Worm (Caenorhabditis elegans) whole organism, late embryonic: ENCODE data around the gene nkcc-1.

Source experiments
- K02D7.2 ChIP-seq: sonication (generic microtip); optimal IDR thresholded peaks from 2 replicates; lab custom pipeline; 2017; ENCODE audit warnings: mild to moderate bottlenecking, missing genetic modification characterization, missing compliant biosample characterization
- K09A11.1 ChIP-seq: sonication (generic microtip); optimal IDR thresholded peaks from 2 replicates; lab custom pipeline; 2017; ENCODE audit warnings: antibody characterized with exemption, mild to moderate bottlenecking, missing genetic modification characterization, missing compliant biosample characterization; ENCODE audit not compliant: insufficient read depth
- Y22D7AL.16 ChIP-seq: sonication (generic microtip); optimal IDR thresholded peaks from 2 replicates; lab custom pipeline; 2016; ENCODE audit warnings: missing genetic modification characterization, missing compliant biosample characterization
- ahr-1 ChIP-seq: sonication (generic microtip); optimal IDR thresholded peaks from 2 replicates; lab custom pipeline; 2016; ENCODE audit warnings: missing genetic modification characterization, missing compliant biosample characterization
- ceh-14 ChIP-seq: sonication (generic microtip); optimal IDR thresholded peaks from 2 replicates; lab custom pipeline; 2016; ENCODE audit warnings: missing genotype, missing genetic modification characterization, missing compliant biosample characterization
- ceh-34 ChIP-seq: sonication (generic microtip); optimal IDR thresholded peaks from 2 replicates; lab custom pipeline; 2016; ENCODE audit warnings: mild to moderate bottlenecking, missing genetic modification characterization, missing compliant biosample characterization
- ceh-48 ChIP-seq: sonication (generic microtip); optimal IDR thresholded peaks from 2 replicates; lab custom pipeline; 2016; ENCODE audit warnings: missing genetic modification characterization, inconsistent platforms, missing compliant biosample characterization
- ceh-9 ChIP-seq: sonication (generic microtip); optimal IDR thresholded peaks from 2 replicates; lab custom pipeline; 2016; ENCODE audit warnings: mild to moderate bottlenecking, missing genetic modification characterization, inconsistent platforms, missing compliant biosample characterization
- elt-2 ChIP-seq: sonication (generic microtip); optimal IDR thresholded peaks from 2 replicates; lab custom pipeline; 2016; ENCODE audit warnings: missing genetic modification reagents, missing genetic modification characterization, missing compliant biosample characterization
- gmeb-2 ChIP-seq: sonication (generic microtip); optimal IDR thresholded peaks from 2 replicates; lab custom pipeline; 2016; ENCODE audit warnings: missing genetic modification characterization, inconsistent platforms, missing compliant biosample characterization
- hlh-13 ChIP-seq: fragments of 200-800 bp; sonication (Bioruptor generic); optimal IDR thresholded peaks from 2 replicates; lab custom pipeline; 2018; ENCODE audit warnings: mild to moderate bottlenecking, missing genetic modification characterization, missing compliant biosample characterization
- lim-6 ChIP-seq: sonication (generic microtip); optimal IDR thresholded peaks from 2 replicates; lab custom pipeline; 2016; ENCODE audit warnings: missing genetic modification characterization, missing compliant biosample characterization
- lin-11 ChIP-seq: fragments of 200-800 bp; sonication (Bioruptor generic); optimal IDR thresholded peaks from 2 replicates; lab custom pipeline; 2018; ENCODE audit warnings: mild to moderate bottlenecking, missing genetic modification characterization, missing compliant biosample characterization
- madf-2 ChIP-seq: sonication (generic microtip); optimal IDR thresholded peaks from 2 replicates; lab custom pipeline; 2017; ENCODE audit warnings: missing genetic modification characterization, missing compliant biosample characterization
- nfya-1 ChIP-seq: sonication (generic microtip); optimal IDR thresholded peaks from 2 replicates; lab custom pipeline; 2017; ENCODE audit warnings: missing genetic modification characterization, mild to moderate bottlenecking, missing compliant biosample characterization, antibody characterized with exemption, moderate library complexity
- nhr-11 ChIP-seq: fragments of 150-350 bp; optimal IDR thresholded peaks from 2 replicates; lab custom pipeline; 2014; ENCODE audit warnings: missing biosample characterization, missing genetic modification characterization
- nhr-232 ChIP-seq: sonication (generic microtip); optimal IDR thresholded peaks from 2 replicates; lab custom pipeline; 2016; ENCODE audit warnings: missing genetic modification characterization, missing compliant biosample characterization
- pha-2 ChIP-seq: sonication (generic microtip); optimal IDR thresholded peaks from 2 replicates; lab custom pipeline; 2017; ENCODE audit warnings: mild to moderate bottlenecking, missing genetic modification characterization, missing compliant biosample characterization
- pha-4 ChIP-seq: fragments of 150-350 bp; optimal IDR thresholded peaks from 2 replicates; lab custom pipeline; 2018; ENCODE audit warnings: missing biosample characterization, missing genetic modification reagents, missing genetic modification characterization
- rnt-1 ChIP-seq: sonication (generic microtip); optimal IDR thresholded peaks from 2 replicates; lab custom pipeline; 2016; ENCODE audit warnings: missing genetic modification characterization, missing compliant biosample characterization
- sox-2 ChIP-seq: fragments of 200-800 bp; sonication (Bioruptor generic); IDR thresholded peaks from 2 replicates; pipeline ENCODE4 v1.3.6; 2022; ENCODE audit warnings: missing genetic modification reagents, missing genetic modification characterization, missing compliant biosample characterization
- syd-9 ChIP-seq: sonication (generic microtip); optimal IDR thresholded peaks from 2 replicates; lab custom pipeline; 2016; ENCODE audit warnings: mild to moderate bottlenecking, missing genetic modification characterization, moderate library complexity, missing compliant biosample characterization
- ttx-3 ChIP-seq: sonication (generic microtip); optimal IDR thresholded peaks from 2 replicates; lab custom pipeline; 2016; ENCODE audit warnings: missing genetic modification reagents, missing genetic modification characterization, missing compliant biosample characterization
- unc-3 ChIP-seq, 2 experiments: fragments of 200-800 bp in 1 of 2; sonication (Bioruptor generic) in 1 of 2; sonication (generic microtip) in 1 of 2; conservative IDR thresholded peaks in 1 of 2; optimal IDR thresholded peaks in 1 of 2; 2 replicates each; pipeline versions ENCODE4 v1.3.6 to Lab custom; 2016 to 2022; ENCODE audit warnings: missing compliant biosample characterization in 2 of 2, missing genetic modification characterization in 2 of 2, missing genetic modification reagents in 1 of 2
- unc-55 ChIP-seq: sonication (generic microtip); optimal IDR thresholded peaks from 2 replicates; lab custom pipeline; 2017; ENCODE audit warnings: missing biosample characterization, missing genetic modification reagents, missing genetic modification characterization
- unc-86 ChIP-seq: sonication (generic microtip); optimal IDR thresholded peaks from 2 replicates; lab custom pipeline; 2016; ENCODE audit warnings: missing genetic modification characterization, missing compliant biosample characterization
- ztf-16 ChIP-seq: sonication (generic microtip); optimal IDR thresholded peaks from 2 replicates; lab custom pipeline; 2017; ENCODE audit warnings: missing genetic modification characterization, missing compliant biosample characterization

Gene nkcc-1

DNA sequence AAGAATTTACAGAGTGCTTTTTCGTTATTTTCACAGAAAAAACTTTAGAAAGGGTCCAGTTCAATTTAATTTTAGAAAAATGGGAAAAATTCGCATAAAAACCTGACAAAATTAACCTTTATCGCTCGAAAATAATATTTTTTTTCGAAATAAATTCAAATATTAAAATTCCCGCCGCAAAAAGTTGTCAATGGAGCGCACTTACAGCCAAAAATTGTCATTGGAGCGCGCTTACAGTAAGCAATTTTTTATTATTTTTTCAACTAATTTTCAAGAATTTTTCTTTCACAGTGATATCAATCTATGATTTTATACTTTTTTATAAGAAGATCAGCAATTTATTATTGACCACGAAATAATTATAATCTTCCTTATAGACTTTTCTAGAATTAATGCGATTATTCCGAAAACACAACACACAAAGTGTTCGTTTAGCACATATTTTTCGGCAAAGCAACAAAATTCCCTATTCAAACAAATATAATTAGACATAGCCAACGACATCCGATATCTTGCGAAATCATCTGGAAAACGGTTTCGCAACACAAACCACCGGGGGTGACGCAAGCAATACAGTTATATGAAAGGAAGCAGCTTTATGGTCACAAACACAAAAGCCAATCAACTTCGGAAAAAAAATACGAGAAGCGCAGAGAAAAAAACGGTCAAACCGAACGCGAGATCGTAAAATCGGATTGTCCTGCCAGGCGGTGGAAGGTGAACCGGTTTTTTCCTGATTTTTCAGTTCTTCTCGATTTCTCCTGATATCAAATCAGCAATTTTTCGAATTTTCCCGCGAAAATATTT, 53.5 kb downstream of the nkcc-1 start:
- TF ChIP-seq ceh-14 (tag; lab: Kevin White, UChicago) (peak; percentile 4), unc-86 (no peak)

DNA sequence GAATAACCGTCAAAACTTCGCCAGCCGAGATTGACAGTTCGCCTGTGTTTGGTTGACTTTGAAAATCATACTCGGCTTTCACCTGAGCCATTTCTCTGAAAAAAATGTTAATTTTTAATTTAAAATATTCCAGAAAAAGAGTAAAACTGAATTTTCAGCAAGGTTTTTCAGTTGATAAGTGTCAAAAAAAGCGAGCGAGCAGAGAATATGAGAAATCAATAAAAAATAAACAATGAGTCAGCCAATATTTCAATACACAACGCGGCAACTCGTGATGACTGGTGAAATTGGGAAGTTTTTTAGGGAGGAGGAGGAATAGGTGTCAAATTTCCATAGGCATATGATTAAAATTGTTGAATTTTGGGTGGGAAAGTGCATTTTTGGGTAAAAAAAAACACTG, 54.1 kb downstream of the nkcc-1 start, which contains the start of gene lst-4:
lst-4 (minus strand) TSS at position 101 of the 400 bp plus-strand sequence.
- TF ChIP-seq lin-11 (tag; lab: Kevin White, UChicago) = no peak
- TF ChIP-seq ceh-34 (tag; lab: Kevin White, UChicago) = peak; percentile 14

DNA sequence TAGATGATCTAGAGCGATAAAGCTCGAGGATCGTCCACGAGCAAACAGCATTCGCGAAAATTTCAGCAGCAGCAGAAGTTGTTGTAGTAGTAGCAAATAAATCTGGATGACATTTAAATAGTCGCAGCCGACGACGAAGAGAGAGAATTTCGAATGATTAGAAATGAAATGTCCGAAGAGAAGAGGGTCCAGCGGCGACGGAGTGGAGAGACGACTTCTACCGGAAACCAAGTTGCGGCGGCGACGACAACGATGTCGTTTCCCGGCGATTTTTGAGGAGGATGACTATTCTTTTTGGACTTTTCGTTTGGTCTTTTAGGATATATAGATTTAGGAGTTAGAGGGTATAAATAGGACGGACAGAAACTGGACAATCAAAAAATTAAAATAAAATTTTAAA, 57.5 kb downstream of the nkcc-1 start:
- TF ChIP-seq ahr-1 (tag; lab: Kevin White, UChicago) (no peak), pha-2 (no peak), unc-3 (GFP tag; conservative IDR thresholded peaks at IDR 0.05; lab: Robert Waterston, UW) (no peak), unc-3 (tag; optimal IDR thresholded peaks at IDR 0.05; lab: Kevin White, UChicago) (no peak), elt-2 (tag; lab: Kevin White, UChicago) (no peak), madf-2 (no peak), syd-9 (no peak), sox-2 (no peak), unc-55 (GFP tag; lab: Kevin White, UChicago) (no peak)

DNA sequence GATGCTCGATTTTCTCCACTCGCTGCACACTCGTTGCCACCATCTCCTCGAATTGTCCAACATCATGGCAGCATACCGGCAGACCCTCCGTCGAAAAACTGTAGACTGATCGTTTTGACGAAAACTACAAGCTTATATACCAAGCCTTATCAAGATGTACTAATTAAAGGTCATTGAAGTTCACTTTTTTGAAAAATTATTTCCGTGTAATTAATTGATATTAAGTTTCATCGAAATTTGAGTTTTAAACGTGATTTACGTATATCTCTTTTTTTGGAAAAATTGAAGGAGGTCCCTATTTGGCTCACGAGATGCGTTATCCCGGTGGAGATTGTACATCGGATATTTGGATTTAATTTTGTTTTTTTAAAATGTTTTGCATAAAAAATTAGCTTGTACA, 63.2 kb downstream of the nkcc-1 start, which contains the start of gene Y37A1B.4:
Y37A1B.4 (minus strand) TSS at position 101 of the 400 bp plus-strand sequence.
- no peak for TF ChIP-seq lim-6 (tag; lab: Kevin White, UChicago)
- no peak for TF ChIP-seq ceh-48 (tag; lab: Kevin White, UChicago)
- no peak for TF ChIP-seq ttx-3
- no peak for TF ChIP-seq ceh-9 (tag; lab: Kevin White, UChicago)
- no peak for TF ChIP-seq hlh-13 (GFP tag; lab: Kevin White, UChicago)
- TF ChIP-seq nhr-232 (tag; lab: Kevin White, UChicago) = no peak
- no peak for TF ChIP-seq unc-55 (GFP tag; lab: Kevin White, UChicago)
- TF ChIP-seq gmeb-2 = no peak
- no peak for TF ChIP-seq rnt-1 (tag; lab: Kevin White, UChicago)
- no peak for TF ChIP-seq K02D7.2
- no peak for TF ChIP-seq nfya-1
- TF ChIP-seq Y22D7AL.16 (tag; lab: Kevin White, UChicago) = no peak
- TF ChIP-seq ztf-16 = no peak
- no peak for TF ChIP-seq nhr-11 (tag; lab: Kevin White, UChicago)
- TF ChIP-seq elt-2 (tag; lab: Kevin White, UChicago) = no peak
- no peak for TF ChIP-seq pha-4 (tag; lab: Kevin White, UChicago)
- no peak for TF ChIP-seq K09A11.1 (tag; lab: Kevin White, UChicago)
